Worm (Caenorhabditis elegans) whole organism, L2 larva: Measurements from ENCODE around the gene skr-20.

Experiments used
- C34F6.9 ChIP-seq: fragments of 150-350 bp; optimal IDR thresholded peaks from 2 replicates; lab custom pipeline; 2014; ENCODE audit warnings: missing biosample characterization, missing genetic modification characterization
- F13H6.1 ChIP-seq: sonication (generic microtip); optimal IDR thresholded peaks from 2 replicates; lab custom pipeline; 2016; ENCODE audit warnings: missing genetic modification characterization, missing compliant biosample characterization
- Y55F3AM.14 ChIP-seq: fragments of 200-800 bp; sonication (Bioruptor generic); optimal IDR thresholded peaks from 2 replicates; lab custom pipeline; 2018; ENCODE audit warnings: mild to moderate bottlenecking, missing genetic modification characterization, missing compliant biosample characterization
- aly-2 ChIP-seq: fragments of 150-350 bp; optimal IDR thresholded peaks from 2 replicates; lab custom pipeline; 2014; ENCODE audit warnings: missing biosample characterization, missing genetic modification characterization
- crh-2 ChIP-seq: sonication (generic microtip); optimal IDR thresholded peaks from 2 replicates; lab custom pipeline; 2017; ENCODE audit warnings: missing biosample characterization, missing genetic modification characterization
- elt-3 ChIP-seq: sonication (generic microtip); optimal IDR thresholded peaks from 2 replicates; lab custom pipeline; 2017; ENCODE audit warnings: missing biosample characterization, missing genetic modification characterization
- gmeb-1 ChIP-seq: fragments of 150-350 bp; optimal IDR thresholded peaks from 2 replicates; lab custom pipeline; 2014; ENCODE audit warnings: missing biosample characterization, missing genetic modification characterization
- lin-11 ChIP-seq: fragments of 150-350 bp; sonication (generic microtip); optimal IDR thresholded peaks from 2 replicates; lab custom pipeline; 2014; ENCODE audit warnings: missing biosample characterization, missing genetic modification characterization, inconsistent platforms, mixed read lengths
- lin-39 ChIP-seq: fragments of 150-350 bp; optimal IDR thresholded peaks from 2 replicates; lab custom pipeline; 2014; ENCODE audit warnings: missing biosample characterization, missing genetic modification reagents, missing genetic modification characterization
- lsy-2 ChIP-seq, 2 experiments: fragments of 150-350 bp in 1 of 2; sonication (generic microtip) in 1 of 2; optimal IDR thresholded peaks; 2 replicates each; lab custom pipeline; 2014 to 2017; ENCODE audit warnings: missing biosample characterization in 2 of 2, missing genetic modification characterization in 2 of 2
- mab-5 ChIP-seq: fragments of 150-350 bp; optimal IDR thresholded peaks from 2 replicates; lab custom pipeline; 2014; ENCODE audit warnings: missing biosample characterization, missing genetic modification characterization
- mbf-1 ChIP-seq: sonication (generic microtip); optimal IDR thresholded peaks from 2 replicates; lab custom pipeline; 2017; ENCODE audit warnings: missing biosample characterization, missing genetic modification characterization
- nhr-10 ChIP-seq: sonication (generic microtip); optimal IDR thresholded peaks from 2 replicates; lab custom pipeline; 2017; ENCODE audit warnings: missing biosample characterization, missing genetic modification characterization
- nhr-11 ChIP-seq: fragments of 150-350 bp; optimal IDR thresholded peaks from 2 replicates; lab custom pipeline; 2014; ENCODE audit warnings: missing biosample characterization, missing genetic modification characterization
- nhr-129 ChIP-seq: fragments of 150-350 bp; optimal IDR thresholded peaks from 2 replicates; lab custom pipeline; 2014; ENCODE audit warnings: missing biosample characterization, missing genetic modification characterization
- nhr-25 ChIP-seq: fragments of 150-350 bp; sonication (generic microtip); optimal IDR thresholded peaks from 3 replicates; lab custom pipeline; 2014; ENCODE audit warnings: missing biosample characterization, missing genetic modification characterization
- nhr-6 ChIP-seq: fragments of 150-350 bp; optimal IDR thresholded peaks from 2 replicates; lab custom pipeline; 2014; ENCODE audit warnings: missing biosample characterization, missing genetic modification characterization
- nhr-77 ChIP-seq: fragments of 150-350 bp; optimal IDR thresholded peaks from 2 replicates; lab custom pipeline; 2014; ENCODE audit warnings: missing biosample characterization, missing genetic modification characterization
- sem-4 ChIP-seq: fragments of 150-350 bp; optimal IDR thresholded peaks from 2 replicates; lab custom pipeline; 2014; ENCODE audit warnings: missing biosample characterization, missing genetic modification reagents, missing genetic modification characterization
- skn-1 ChIP-seq: sonication (generic microtip); optimal IDR thresholded peaks from 2 replicates; lab custom pipeline; 2017; ENCODE audit warnings: missing biosample characterization, missing genetic modification characterization
- sma-3 ChIP-seq: sonication (generic microtip); optimal IDR thresholded peaks from 2 replicates; lab custom pipeline; 2016; ENCODE audit warnings: missing genetic modification reagents, missing genetic modification characterization, missing compliant biosample characterization
- sma-9 ChIP-seq, 2 experiments: fragments of 150-350 bp in 1 of 2; sonication (generic microtip) in 1 of 2; optimal IDR thresholded peaks; 2 replicates each; lab custom pipeline; 2014 to 2016; ENCODE audit warnings: missing genetic modification characterization in 2 of 2, mild to moderate bottlenecking in 1 of 2, missing biosample characterization in 1 of 2, missing compliant biosample characterization in 1 of 2, missing genetic modification reagents in 1 of 2, moderate library complexity in 1 of 2
- snpc-4 ChIP-seq: fragments of 150-350 bp; optimal IDR thresholded peaks from 2 replicates; lab custom pipeline; 2014; ENCODE audit warnings: missing biosample characterization, missing genetic modification characterization
- unc-39 ChIP-seq: fragments of 150-350 bp; optimal IDR thresholded peaks from 2 replicates; lab custom pipeline; 2014; ENCODE audit warnings: missing biosample characterization, missing genetic modification characterization
- unc-55 ChIP-seq: fragments of 150-350 bp; sonication (generic microtip); optimal IDR thresholded peaks from 3 replicates; lab custom pipeline; 2014; ENCODE audit warnings: missing biosample characterization, missing genetic modification reagents, missing genetic modification characterization
- unc-62 ChIP-seq: fragments of 150-350 bp; optimal IDR thresholded peaks from 2 replicates; lab custom pipeline; 2014; ENCODE audit warnings: missing biosample characterization, missing genetic modification reagents, missing genetic modification characterization
- zag-1 ChIP-seq: fragments of 150-350 bp; optimal IDR thresholded peaks from 2 replicates; lab custom pipeline; 2014; ENCODE audit warnings: missing biosample characterization, missing genetic modification characterization
- ztf-1 ChIP-seq: fragments of 200-800 bp; sonication (Bioruptor generic); conservative IDR thresholded peaks from 2 replicates; pipeline ENCODE4 v1.3.6; 2022; ENCODE audit warnings: missing genetic modification characterization, missing compliant biosample characterization
- ztf-11 ChIP-seq: sonication (generic microtip); optimal IDR thresholded peaks from 2 replicates; lab custom pipeline; 2017; ENCODE audit warnings: missing biosample characterization, missing genetic modification characterization
- ztf-4 ChIP-seq: fragments of 150-350 bp; optimal IDR thresholded peaks from 2 replicates; lab custom pipeline; 2014; ENCODE audit warnings: missing biosample characterization, missing genetic modification characterization

skr-20 gene

ce11 chrX:13210478-13210877, 12.9 kb downstream of the skr-20 start (continued):
- TF ChIP-seq C34F6.9 (tag; lab: Kevin White, UChicago), result peak; percentile 68
- TF ChIP-seq lin-39 (tag; lab: Kevin White, UChicago), result peak; percentile 31
- TF ChIP-seq crh-2 (tag; lab: Kevin White, UChicago), result peak; percentile 46

- TF ChIP-seq nhr-10 (no peak), lsy-2 (tag; optimal IDR thresholded peaks at IDR 0.05; lab: Kevin White, UChicago) (peak in 1 of 2 experiments; percentile 5), unc-55 (GFP tag; lab: Kevin White, UChicago) (peak; percentile 19), nhr-11 (tag; lab: Kevin White, UChicago) (no peak)
These were observed 14.3 kb downstream of the skr-20 start for ce11 chrX:13209026-13209425.

- no peak for TF ChIP-seq snpc-4 (tag; lab: Kevin White, UChicago)
- peak; percentile 66 for TF ChIP-seq Y55F3AM.14 (GFP tag; lab: Kevin White, UChicago)
- TF ChIP-seq sma-9 (GFP tag; optimal IDR thresholded peaks at IDR 0.05; lab: Kevin White, UChicago), result no peak
- no peak for TF ChIP-seq sma-9 (tag; optimal IDR thresholded peaks at IDR 0.05; lab: Kevin White, UChicago)
- TF ChIP-seq unc-39 (tag; lab: Kevin White, UChicago), result no peak
- peak; percentile 12 for TF ChIP-seq F13H6.1
- TF ChIP-seq nhr-129 (tag; lab: Kevin White, UChicago), result peak; percentile 14
- peak; percentile 18 for TF ChIP-seq C34F6.9 (tag; lab: Kevin White, UChicago)
These were observed 16.4 kb downstream of the skr-20 start for ce11 chrX:13206911-13207310.

ce11 chrX:13206011-13206410, 17.3 kb downstream of the skr-20 start:
- peak; percentile 30 for TF ChIP-seq zag-1
- no peak for TF ChIP-seq ztf-4
- no peak for TF ChIP-seq skn-1
- peak; percentile 2 for TF ChIP-seq C34F6.9 (tag; lab: Kevin White, UChicago)
- TF ChIP-seq nhr-10, result no peak

DNA sequence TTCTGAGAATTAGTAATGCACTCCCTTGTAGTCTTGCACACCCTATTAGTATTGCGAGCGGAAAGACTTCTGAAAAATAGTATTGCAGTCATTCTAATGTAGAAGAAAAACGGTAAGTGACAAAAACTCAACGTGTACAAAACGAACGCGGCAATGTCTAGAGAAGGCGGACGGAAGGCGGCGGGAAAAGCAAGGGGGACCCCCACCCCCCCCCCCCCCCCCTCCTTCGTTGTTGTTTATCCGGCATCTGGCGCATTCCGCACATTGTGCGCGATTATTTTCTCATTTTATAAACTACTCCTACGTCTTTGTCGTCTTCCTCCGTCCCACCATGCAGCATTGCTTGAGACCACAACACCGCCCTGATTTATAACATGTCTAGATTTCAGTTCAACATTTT, 21.0 kb downstream of the skr-20 start:
- TF ChIP-seq mbf-1 (tag; lab: Kevin White, UChicago), result no peak
- no peak for TF ChIP-seq skn-1
- TF ChIP-seq ztf-1 (GFP tag; lab: Robert Waterston, UW), result no peak
- TF ChIP-seq snpc-4 (tag; lab: Kevin White, UChicago), result no peak
- TF ChIP-seq F13H6.1, result no peak
- no peak for TF ChIP-seq aly-2 (tag; lab: Kevin White, UChicago)
- TF ChIP-seq gmeb-1, result no peak
- no peak for TF ChIP-seq lin-11
- TF ChIP-seq lin-39 (tag; lab: Kevin White, UChicago), result no peak

ce11 chrX:13201401-13201800, 21.9 kb downstream of the skr-20 start, which contains the start of gene unc-9:
Gene unc-9 (plus strand): TSS chrX:13201770.
- TF ChIP-seq sma-3 (GFP tag; lab: Kevin White, UChicago), result no peak
- TF ChIP-seq unc-62 (GFP tag; lab: Kevin White, UChicago), result no peak
- TF ChIP-seq nhr-25, result no peak
- no peak for TF ChIP-seq mab-5
- no peak for TF ChIP-seq unc-55 (GFP tag; lab: Kevin White, UChicago)
- no peak for TF ChIP-seq nhr-77 (tag; lab: Kevin White, UChicago)
- TF ChIP-seq nhr-6 (tag; lab: Kevin White, UChicago), result no peak
- TF ChIP-seq zag-1, result no peak

DNA sequence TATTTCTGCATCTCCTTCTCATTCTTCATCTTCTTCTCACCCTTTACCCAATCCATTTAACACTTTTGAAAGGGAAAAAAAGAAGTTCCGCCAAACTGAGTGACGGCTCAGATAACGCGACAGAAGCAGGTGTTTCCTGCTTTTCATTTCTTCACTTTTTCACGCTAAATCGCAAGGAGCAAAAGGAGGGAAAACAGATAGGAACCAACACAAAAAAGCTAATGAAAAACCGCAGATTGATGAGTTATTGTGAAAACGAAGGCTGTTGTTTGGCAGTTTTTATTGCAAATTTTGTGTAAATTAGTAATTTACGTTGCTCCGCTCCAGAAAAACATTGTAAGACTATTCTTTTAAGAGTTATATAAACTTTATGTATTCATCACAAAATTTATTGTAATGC, 23.0 kb downstream of the skr-20 start:
- TF ChIP-seq F13H6.1, result peak; percentile 8
- peak; percentile 1 for TF ChIP-seq nhr-129 (tag; lab: Kevin White, UChicago)
- no peak for TF ChIP-seq Y55F3AM.14 (GFP tag; lab: Kevin White, UChicago)

- no peak for TF ChIP-seq ztf-11 (tag; lab: Kevin White, UChicago)
- TF ChIP-seq snpc-4 (tag; lab: Kevin White, UChicago), result no peak
- TF ChIP-seq nhr-10, result no peak
- TF ChIP-seq elt-3 (tag; lab: Kevin White, UChicago), result no peak
- no peak for TF ChIP-seq sem-4
- TF ChIP-seq lin-39 (tag; lab: Kevin White, UChicago), result no peak
- TF ChIP-seq lin-11, result no peak
- no peak for TF ChIP-seq unc-55 (GFP tag; lab: Kevin White, UChicago)
- TF ChIP-seq lsy-2 (tag; optimal IDR thresholded peaks at IDR 0.05; lab: Kevin White, UChicago), result no peak
These were observed 25.2 kb downstream of the skr-20 start for ce11 chrX:13198134-13198533.
